4 fruit fly cellular contexts compared by ENCODE assay signal in genomic region chr3R:20549855-20550603, dm6.
TF ChIP-seq lines count a peak whose summit lies in the region.

No protein-coding gene starts in this region.

TF ChIP-seq in whole organism, adult, 20 proteins besides CTCF, POLR2A, EP300 and RAD21 (continued from another document):
- TF ChIP-seq CG12768 (GFP tag; optimal IDR thresholded peaks at IDR 0.05; lab: Kevin White, UChicago), result peak; percentile 85
- TF ChIP-seq kay (GFP tag; lab: Kevin White, UChicago; ENCODE audit: borderline replicate concordance), result peak; percentile 65

TF ChIP-seq in whole organism, embryonic, 481 proteins besides CTCF, POLR2A, EP300 and RAD21 (continued from another document and continues in another):
- TF ChIP-seq Tbp (GFP tag; optimal IDR thresholded peaks at IDR 0.05; lab: Kevin White, UChicago) (no peak), Ets65A (GFP tag; lab: Kevin White, UChicago) (peak; percentile 95), gsb-n (tag; optimal IDR thresholded peaks at IDR 0.05; lab: Kevin White, UChicago) (peak; percentile 71), CG33557 (GFP tag; optimal IDR thresholded peaks at IDR 0.05; lab: Kevin White, UChicago) (peak; percentile 76), cwo (GFP tag; optimal IDR thresholded peaks at IDR 0.05; lab: Kevin White, UChicago) (peak; percentile 92), nerfin-1 (tag; optimal IDR thresholded peaks at IDR 0.05; lab: Kevin White, UChicago) (peak; percentile 64), CG11504 (tag; optimal IDR thresholded peaks at IDR 0.05; lab: Kevin White, UChicago) (peak; percentile 91), B-H1 (GFP tag; IDR thresholded peaks at IDR 0.05; lab: Robert Waterston, UW) (peak; percentile 75), CG12942 (GFP tag; optimal IDR thresholded peaks at IDR 0.05; lab: Kevin White, UChicago) (peak; percentile 70), Fer3 (tag; optimal IDR thresholded peaks at IDR 0.05; lab: Kevin White, UChicago) (peak; percentile 89), CG8359 (GFP tag; optimal IDR thresholded peaks at IDR 0.05; lab: Kevin White, UChicago; ENCODE audit: borderline replicate concordance) (peak; percentile 53), cas (GFP tag; IDR thresholded peaks at IDR 0.05; lab: Robert Waterston, UW) (peak; percentile 25; the same call in 1 of the 2 replicates), CG12299 (tag; optimal IDR thresholded peaks at IDR 0.05; lab: Kevin White, UChicago) (peak; percentile 37), Ssrp (tag; optimal IDR thresholded peaks at IDR 0.05; lab: Kevin White, UChicago) (peak; percentile 89), aop (GFP tag; IDR thresholded peaks at IDR 0.05; lab: Robert Waterston, UW) (no peak), Vsx1 (GFP tag; optimal IDR thresholded peaks at IDR 0.05; lab: Kevin White, UChicago) (peak; percentile 94), CG4328 (GFP tag; optimal IDR thresholded peaks at IDR 0.05; lab: Kevin White, UChicago) (peak; percentile 73), TFAM (GFP tag; optimal IDR thresholded peaks at IDR 0.05; lab: Kevin White, UChicago) (peak; percentile 46), Med (GFP tag; lab: Kevin White, UChicago) (peak; percentile 84), CG12769 (tag; optimal IDR thresholded peaks at IDR 0.05; lab: Kevin White, UChicago) (peak; percentile 39), Dad (GFP tag; optimal IDR thresholded peaks at IDR 0.05; lab: Kevin White, UChicago) (no peak), CG1529 (GFP tag; optimal IDR thresholded peaks at IDR 0.05; lab: Kevin White, UChicago) (peak; percentile 77), her (GFP tag; optimal IDR thresholded peaks at IDR 0.05; lab: Kevin White, UChicago) (no peak), CG6791 (GFP tag; IDR thresholded peaks at IDR 0.05; lab: Robert Waterston, UW; ENCODE audit: partially characterized antibody) (0 out of 3 replicates have a peak, but pooled peaks have one; percentile 5), CG34422 (GFP tag; IDR thresholded peaks at IDR 0.05; lab: Robert Waterston, UW) (peak; percentile 69), CG3838 (GFP tag; optimal IDR thresholded peaks at IDR 0.05; lab: Kevin White, UChicago) (peak; percentile 41), fru (optimal IDR thresholded peaks at IDR 0.05; lab: Kevin White, UChicago) (no peak), en (GFP tag; optimal IDR thresholded peaks at IDR 0.05; lab: Kevin White, UChicago) (no peak), kah (GFP tag; optimal IDR thresholded peaks at IDR 0.05; lab: Kevin White, UChicago) (peak; percentile 61), wor (GFP tag; IDR thresholded peaks at IDR 0.05; lab: Robert Waterston, UW) (peak; percentile 77), dimm (GFP tag; IDR thresholded peaks at IDR 0.05; lab: Robert Waterston, UW) (peak; percentile 50), sima (GFP tag; optimal IDR thresholded peaks at IDR 0.05; lab: Kevin White, UChicago) (no peak), ab (GFP tag; optimal IDR thresholded peaks at IDR 0.05; lab: Kevin White, UChicago) (peak; percentile 42), btn (GFP tag; optimal IDR thresholded peaks at IDR 0.05; lab: Kevin White, UChicago) (no peak), tup (GFP tag; optimal IDR thresholded peaks at IDR 0.05; lab: Kevin White, UChicago) (peak; percentile 70), Usf (GFP tag; optimal IDR thresholded peaks at IDR 0.05; lab: Kevin White, UChicago) (peak; percentile 76), CG11085 (GFP tag; IDR thresholded peaks at IDR 0.05; lab: Robert Waterston, UW) (peak; percentile 66), nmo (GFP tag; optimal IDR thresholded peaks at IDR 0.05; lab: Kevin White, UChicago) (peak; percentile 90), CG2678 (tag; optimal IDR thresholded peaks at IDR 0.05; lab: Kevin White, UChicago) (peak; percentile 93), NC2β (GFP tag; optimal IDR thresholded peaks at IDR 0.05; lab: Kevin White, UChicago) (no peak), Sry-δ (GFP tag; optimal IDR thresholded peaks at IDR 0.05; lab: Kevin White, UChicago) (no peak), CG1602 (GFP tag; optimal IDR thresholded peaks at IDR 0.05; lab: Kevin White, UChicago) (peak; percentile 81), Atf6 (GFP tag; IDR thresholded peaks at IDR 0.05; lab: Robert Waterston, UW) (peak; percentile 87), CG4282 (GFP tag; optimal IDR thresholded peaks at IDR 0.05; lab: Kevin White, UChicago) (no peak)

TF ChIP-seq in whole organism, prepupa, 60 proteins besides CTCF, POLR2A, EP300 and RAD21 (continued from another document):
- TF ChIP-seq CG6276 (GFP tag; optimal IDR thresholded peaks at IDR 0.05; lab: Kevin White, UChicago) (peak; percentile 75), Hr39 (GFP tag; optimal IDR thresholded peaks at IDR 0.05; lab: Kevin White, UChicago) (peak; percentile 65), lz (GFP tag; optimal IDR thresholded peaks at IDR 0.05; lab: Kevin White, UChicago) (peak; percentile 71), CG8119 (GFP tag; IDR thresholded peaks at IDR 0.05; lab: Robert Waterston, UW) (peak; percentile 89), Lpt (GFP tag; optimal IDR thresholded peaks at IDR 0.05; lab: Kevin White, UChicago) (peak; percentile 80), vri (GFP tag; optimal IDR thresholded peaks at IDR 0.05; lab: Kevin White, UChicago) (peak; percentile 74), Eip75B (GFP tag; optimal IDR thresholded peaks at IDR 0.05; lab: Kevin White, UChicago) (peak; percentile 84), CG34406 (GFP tag; optimal IDR thresholded peaks at IDR 0.05; lab: Kevin White, UChicago) (peak; percentile 89), Eip93F (GFP tag; optimal IDR thresholded peaks at IDR 0.05; lab: Kevin White, UChicago) (peak; percentile 34), Blimp-1 (GFP tag; optimal IDR thresholded peaks at IDR 0.05; lab: Kevin White, UChicago) (peak; percentile 64), Smox (GFP tag; optimal IDR thresholded peaks at IDR 0.05; lab: Kevin White, UChicago) (peak; percentile 76), net (GFP tag; optimal IDR thresholded peaks at IDR 0.05; lab: Kevin White, UChicago) (peak; percentile 79), CG16779 (tag; optimal IDR thresholded peaks at IDR 0.05; lab: Kevin White, UChicago) (peak; percentile 49), Sox14 (GFP tag; optimal IDR thresholded peaks at IDR 0.05; lab: Kevin White, UChicago) (peak; percentile 75), CG31627 (GFP tag; optimal IDR thresholded peaks at IDR 0.05; lab: Kevin White, UChicago) (peak; percentile 75), Ets21C (GFP tag; optimal IDR thresholded peaks at IDR 0.05; lab: Kevin White, UChicago) (peak; percentile 30), CG9139 (GFP tag; optimal IDR thresholded peaks at IDR 0.05; lab: Kevin White, UChicago) (peak; percentile 74), CG3032 (tag; optimal IDR thresholded peaks at IDR 0.05; lab: Kevin White, UChicago) (peak; percentile 89), CG10669 (GFP tag; optimal IDR thresholded peaks at IDR 0.05; lab: Kevin White, UChicago) (peak; percentile 87), dsx (GFP tag; optimal IDR thresholded peaks at IDR 0.05; lab: Kevin White, UChicago; ENCODE audit: poor library complexity, severe bottlenecking) (peak; percentile 84), Hr4 (GFP tag; optimal IDR thresholded peaks at IDR 0.05; lab: Kevin White, UChicago) (peak; percentile 79), CG11762 (GFP tag; optimal IDR thresholded peaks at IDR 0.05; lab: Kevin White, UChicago; ENCODE audit: insufficient read depth) (peak; percentile 86), achi (GFP tag; optimal IDR thresholded peaks at IDR 0.05; lab: Kevin White, UChicago) (peak; percentile 91), ss (GFP tag; optimal IDR thresholded peaks at IDR 0.05; lab: Kevin White, UChicago) (peak; percentile 67 to 88), dac (GFP tag; optimal IDR thresholded peaks at IDR 0.05; lab: Kevin White, UChicago) (peak; percentile 77), fkh (GFP tag; optimal IDR thresholded peaks at IDR 0.05; lab: Kevin White, UChicago) (no peak), CG15336 (GFP tag; IDR thresholded peaks at IDR 0.05; lab: Robert Waterston, UW) (peak; percentile 87), CG6808 (GFP tag; optimal IDR thresholded peaks at IDR 0.05; lab: Kevin White, UChicago) (peak; percentile 85), fd85E (GFP tag; optimal IDR thresholded peaks at IDR 0.05; lab: Kevin White, UChicago) (peak; percentile 65), CG7368 (GFP tag; optimal IDR thresholded peaks at IDR 0.05; lab: Kevin White, UChicago) (peak; percentile 79), acj6 (GFP tag; optimal IDR thresholded peaks at IDR 0.05; lab: Kevin White, UChicago) (peak; percentile 90), CG11294 (GFP tag; IDR thresholded peaks at IDR 0.05; lab: Robert Waterston, UW) (peak; percentile 71), CG8632 (GFP tag; optimal IDR thresholded peaks at IDR 0.05; lab: Kevin White, UChicago) (peak; percentile 89), CG11902 (GFP tag; optimal IDR thresholded peaks at IDR 0.05; lab: Kevin White, UChicago) (peak; percentile 81), CG3919 (GFP tag; optimal IDR thresholded peaks at IDR 0.05; lab: Kevin White, UChicago) (peak; percentile 92), salr (GFP tag; optimal IDR thresholded peaks at IDR 0.05; lab: Kevin White, UChicago) (peak; percentile 77 to 80), esn (GFP tag; optimal IDR thresholded peaks at IDR 0.05; lab: Kevin White, UChicago) (peak; percentile 82), CG4318 (GFP tag; optimal IDR thresholded peaks at IDR 0.05; lab: Kevin White, UChicago) (peak; percentile 72), OdsH (GFP tag; optimal IDR thresholded peaks at IDR 0.05; lab: Kevin White, UChicago) (peak; percentile 90), svp (GFP tag; lab: Kevin White, UChicago) (peak; percentile 84)

TF ChIP-seq in whole organism, wandering third instar larva, 38 proteins besides CTCF, POLR2A, EP300 and RAD21 (continued from another document):
- TF ChIP-seq CrebA (GFP tag; optimal IDR thresholded peaks at IDR 0.05; lab: Kevin White, UChicago; ENCODE audit: borderline replicate concordance) (no peak), Vsx2 (GFP tag; optimal IDR thresholded peaks at IDR 0.05; lab: Kevin White, UChicago; ENCODE audit: partially characterized antibody) (no peak), Dfd (GFP tag; optimal IDR thresholded peaks at IDR 0.05; lab: Kevin White, UChicago) (no peak), psq (GFP tag; optimal IDR thresholded peaks at IDR 0.05; lab: Kevin White, UChicago) (peak; percentile 84), dl (GFP tag; optimal IDR thresholded peaks at IDR 0.05; lab: Kevin White, UChicago; ENCODE audit: insufficient read depth in 1 of 2, partially characterized antibody in 2 of 2) (no peak), Sp1 (GFP tag; optimal IDR thresholded peaks at IDR 0.05; lab: Kevin White, UChicago) (peak; percentile 82), woc (GFP tag; optimal IDR thresholded peaks at IDR 0.05; lab: Kevin White, UChicago) (peak; percentile 37), Rel (GFP tag; optimal IDR thresholded peaks at IDR 0.05; lab: Kevin White, UChicago) (peak; percentile 62), Rel (tag; optimal IDR thresholded peaks at IDR 0.05; lab: Kevin White, UChicago) (peak; percentile 70), pan (optimal IDR thresholded peaks at IDR 0.05; lab: Kevin White, UChicago) (no peak), tai (GFP tag; optimal IDR thresholded peaks at IDR 0.05; lab: Kevin White, UChicago) (no peak), Dif (GFP tag; optimal IDR thresholded peaks at IDR 0.05; lab: Kevin White, UChicago; ENCODE audit: partially characterized antibody) (no peak), Mio (GFP tag; optimal IDR thresholded peaks at IDR 0.05; lab: Kevin White, UChicago) (no peak), lola (GFP tag; optimal IDR thresholded peaks at IDR 0.05; lab: Kevin White, UChicago) (no peak)
TF ChIP-seq in whole organism, wandering third instar larva: peak in this region for 20.
